Worm (Caenorhabditis elegans) whole organism, mixed stage, embryonic: ENCODE results near the gene irld-45.

ENCODE experiments used
- bed-3 ChIP-seq: fragments of 200-800 bp; sonication (Bioruptor generic); optimal IDR thresholded peaks from 3 replicates; lab custom pipeline; 2018; ENCODE audit warnings: mild to moderate bottlenecking, missing genetic modification characterization, moderate library complexity, missing compliant biosample characterization
- blmp-1 ChIP-seq: fragments of 150-350 bp; optimal IDR thresholded peaks from 2 replicates; lab custom pipeline; 2014; ENCODE audit warnings: missing biosample characterization, missing genetic modification characterization
- elt-1 ChIP-seq: sonication (generic microtip); optimal IDR thresholded peaks from 2 replicates; lab custom pipeline; 2017; ENCODE audit warnings: missing genetic modification characterization, mild to moderate bottlenecking, missing compliant biosample characterization, antibody characterized with exemption, moderate library complexity, borderline replicate concordance; ENCODE audit not compliant: insufficient read depth
- elt-3 ChIP-seq: fragments of 150-350 bp; optimal IDR thresholded peaks from 2 replicates; lab custom pipeline; 2014; ENCODE audit warnings: missing biosample characterization, missing genetic modification characterization
- hlh-1 ChIP-seq: fragments of 150-350 bp; optimal IDR thresholded peaks from 2 replicates; lab custom pipeline; 2014; ENCODE audit warnings: missing biosample characterization, missing genetic modification reagents, missing genetic modification characterization
- mep-1 ChIP-seq: fragments of 150-350 bp; optimal IDR thresholded peaks from 2 replicates; lab custom pipeline; 2017; ENCODE audit warnings: missing biosample characterization, missing genetic modification reagents, missing genetic modification characterization, inconsistent platforms
- nhr-76 ChIP-seq: sonication (generic microtip); optimal IDR thresholded peaks from 2 replicates; lab custom pipeline; 2017; ENCODE audit warnings: missing biosample characterization, missing genetic modification characterization
- sem-2 ChIP-seq: fragments of 200-800 bp; sonication (Bioruptor generic); optimal IDR thresholded peaks from 2 replicates; lab custom pipeline; 2018; ENCODE audit warnings: mild to moderate bottlenecking, missing genetic modification characterization, missing compliant biosample characterization
- unc-120 ChIP-seq: sonication (generic microtip); optimal IDR thresholded peaks from 2 replicates; lab custom pipeline; 2017; ENCODE audit warnings: missing genetic modification characterization, missing compliant biosample characterization; ENCODE audit not compliant: poor library complexity, severe bottlenecking
- unc-39 ChIP-seq: fragments of 150-350 bp; optimal IDR thresholded peaks from 2 replicates; lab custom pipeline; 2014; ENCODE audit warnings: missing biosample characterization, missing genetic modification characterization
- unc-62 ChIP-seq: fragments of 150-350 bp; optimal IDR thresholded peaks from 2 replicates; lab custom pipeline; 2014; ENCODE audit warnings: missing biosample characterization, missing genetic modification reagents, missing genetic modification characterization
- zip-8 ChIP-seq: fragments of 150-350 bp; optimal IDR thresholded peaks from 2 replicates; lab custom pipeline; 2014; ENCODE audit warnings: missing biosample characterization, missing genetic modification characterization

irld-45 gene

ce11 chrV:1698400-1698799, 50.3 kb downstream of the irld-45 start:
- no peak for TF ChIP-seq elt-1 (tag; lab: Kevin White, UChicago)
- TF ChIP-seq mep-1 (tag; lab: Kevin White, UChicago) = no peak
- no peak for TF ChIP-seq nhr-76 (tag; lab: Kevin White, UChicago)
- no peak for TF ChIP-seq unc-62
- no peak for TF ChIP-seq hlh-1
- TF ChIP-seq elt-3 = no peak
- no peak for TF ChIP-seq sem-2 (GFP tag; lab: Kevin White, UChicago)
- TF ChIP-seq zip-8 (tag; lab: Kevin White, UChicago) = no peak

- TF ChIP-seq unc-120 (tag; lab: Kevin White, UChicago) = no peak
- TF ChIP-seq blmp-1 = no peak
- TF ChIP-seq unc-39 (tag; lab: Kevin White, UChicago) = no peak
- no peak for TF ChIP-seq bed-3 (GFP tag; lab: Kevin White, UChicago)
Measured at ce11 chrV:1699228-1699795, 51.2 kb downstream of the irld-45 start.
